Worm (Caenorhabditis elegans) whole organism, L4/young adult: ENCODE results near the gene F49E10.2.

ENCODE experiments used
- W03F9.2 ChIP-seq: fragments of 150-350 bp; optimal IDR thresholded peaks from 2 replicates; lab custom pipeline; 2014; ENCODE audit warnings: missing biosample characterization, missing genetic modification characterization
- him-1 ChIP-seq: sonication (generic microtip); optimal IDR thresholded peaks from 2 replicates; lab custom pipeline; 2016; ENCODE audit warnings: missing genotype, missing genetic modification reagents, missing genetic modification characterization, missing compliant biosample characterization

- TF ChIP-seq him-1 (tag; lab: Kevin White, UChicago) (no peak), W03F9.2 (tag; lab: Kevin White, UChicago) (peak; percentile 17)
Observed at ce11 chrX:5942171-5942570, 52.0 kb downstream of the F49E10.2 start.
